Fruit fly (Drosophila melanogaster) whole organism, embryonic: ENCODE data around the gene wam.

ENCODE experiments used
- B-H2 ChIP-seq: fragments of 200-800 bp; sonication (Bioruptor generic); optimal IDR thresholded peaks from 2 replicates; lab custom pipeline; 2018; ENCODE audit warnings: missing biosample characterization, mild to moderate bottlenecking, missing genetic modification characterization
- BEAF-32 ChIP-seq: fragments of 200-800 bp; sonication (Bioruptor generic); optimal IDR thresholded peaks from 3 replicates; lab custom pipeline; 2017; ENCODE audit warnings: missing biosample characterization, missing genetic modification characterization, mild to moderate bottlenecking, moderate library complexity, missing genetic modification reagents
- Bdp1 ChIP-seq: fragments of 200-800 bp; sonication (Bioruptor generic); optimal IDR thresholded peaks from 3 replicates; lab custom pipeline; 2016; ENCODE audit warnings: missing biosample characterization, missing genetic modification characterization
- BtbVII ChIP-seq: fragments of 200-800 bp; sonication (Bioruptor generic); optimal IDR thresholded peaks from 3 replicates; lab custom pipeline; 2017; ENCODE audit warnings: missing biosample characterization, mild to moderate bottlenecking, missing genetic modification characterization
- C15 ChIP-seq: fragments of 200-800 bp; sonication (Bioruptor generic); IDR thresholded peaks from 3 replicates; pipeline ENCODE4 v1.3.6; 2022; ENCODE audit warnings: missing biosample characterization, missing genetic modification characterization
- CG10267 ChIP-seq: fragments of 200-800 bp; sonication (Bioruptor generic); optimal IDR thresholded peaks from 2 replicates; lab custom pipeline; 2018; ENCODE audit warnings: missing biosample characterization, mild to moderate bottlenecking, missing genetic modification characterization, moderate library complexity
- CG11398 ChIP-seq: fragments of 200-800 bp; sonication (Bioruptor generic); optimal IDR thresholded peaks from 2 replicates; lab custom pipeline; 2016; ENCODE audit warnings: missing biosample characterization, missing genetic modification characterization
- CG11560 ChIP-seq: fragments of 200-800 bp; sonication (Bioruptor generic); IDR thresholded peaks from 3 replicates; pipeline ENCODE4 v1.3.6; 2022; ENCODE audit warnings: missing biosample characterization, missing genetic modification characterization
- CG12219 ChIP-seq: fragments of 200-800 bp; sonication (Bioruptor generic); optimal IDR thresholded peaks from 3 replicates; lab custom pipeline; 2018; ENCODE audit warnings: missing biosample characterization, mild to moderate bottlenecking, missing genetic modification characterization
- CG12391 ChIP-seq: fragments of 200-800 bp; sonication (Bioruptor generic); optimal IDR thresholded peaks from 3 replicates; lab custom pipeline; 2018; ENCODE audit warnings: missing biosample characterization, mild to moderate bottlenecking, missing genetic modification characterization, moderate library complexity
- CG14710 ChIP-seq: fragments of 200-800 bp; sonication (Bioruptor generic); optimal IDR thresholded peaks from 3 replicates; lab custom pipeline; 2019; ENCODE audit warnings: missing biosample characterization, mild to moderate bottlenecking, missing genetic modification characterization, moderate library complexity
- CG14965 ChIP-seq: fragments of 200-800 bp; sonication (Bioruptor generic); optimal IDR thresholded peaks from 2 replicates; lab custom pipeline; 2016; ENCODE audit warnings: missing biosample characterization, missing genetic modification characterization, borderline replicate concordance
- CG1792 ChIP-seq: fragments of 200-800 bp; sonication (Bioruptor generic); optimal IDR thresholded peaks from 2 replicates; lab custom pipeline; 2016; ENCODE audit warnings: missing biosample characterization, missing genetic modification characterization
- CG2116 ChIP-seq: fragments of 200-800 bp; sonication (Bioruptor generic); optimal IDR thresholded peaks from 3 replicates; lab custom pipeline; 2018; ENCODE audit warnings: missing biosample characterization, mild to moderate bottlenecking, missing genetic modification characterization
- CG3281 ChIP-seq: fragments of 200-800 bp; sonication (Bioruptor generic); optimal IDR thresholded peaks from 3 replicates; lab custom pipeline; 2017; ENCODE audit warnings: missing biosample characterization, mild to moderate bottlenecking, missing genetic modification characterization
- CG34376 ChIP-seq: fragments of 200-800 bp; sonication (Bioruptor generic); optimal IDR thresholded peaks from 2 replicates; lab custom pipeline; 2018; ENCODE audit warnings: missing biosample characterization, mild to moderate bottlenecking, missing genetic modification characterization
- CG3838 ChIP-seq: fragments of 200-800 bp; sonication (Bioruptor generic); optimal IDR thresholded peaks from 3 replicates; lab custom pipeline; 2016; ENCODE audit warnings: missing biosample characterization, missing genetic modification characterization
- CG42726 ChIP-seq: fragments of 200-800 bp; sonication (Bioruptor generic); IDR thresholded peaks from 2 replicates; pipeline ENCODE4 v1.3.6; 2022; ENCODE audit warnings: missing biosample characterization, missing genetic modification characterization; ENCODE audit not compliant: partially characterized antibody
- CG4360 ChIP-seq: fragments of 200-800 bp; sonication (Bioruptor generic); IDR thresholded peaks from 2 replicates; pipeline ENCODE4 v1.3.6; 2022; ENCODE audit warnings: missing biosample characterization, missing genetic modification characterization
- CG8944 ChIP-seq: fragments of 200-800 bp; sonication (Bioruptor generic); optimal IDR thresholded peaks from 3 replicates; lab custom pipeline; 2016; ENCODE audit warnings: missing biosample characterization, missing genetic modification characterization
- CG9727 ChIP-seq: fragments of 200-800 bp; sonication (Bioruptor generic); optimal IDR thresholded peaks from 3 replicates; lab custom pipeline; 2017; ENCODE audit warnings: missing biosample characterization, mild to moderate bottlenecking, missing genetic modification characterization
- CG9932 ChIP-seq: fragments of 200-800 bp; sonication (Bioruptor generic); IDR thresholded peaks from 2 replicates; pipeline ENCODE4 v1.3.6; 2022; ENCODE audit warnings: missing biosample characterization, missing genetic modification characterization
- Dbx ChIP-seq: fragments of 200-800 bp; sonication (Bioruptor generic); IDR thresholded peaks from 3 replicates; pipeline ENCODE4 v1.3.6; 2022; ENCODE audit warnings: missing biosample characterization, missing genetic modification characterization
- Deaf1 ChIP-seq: fragments of 200-800 bp; optimal IDR thresholded peaks from 3 replicates; lab custom pipeline; 2019; ENCODE audit warnings: missing biosample characterization, mild to moderate bottlenecking, missing genetic modification characterization, moderate library complexity
- Drgx ChIP-seq: fragments of 200-800 bp; sonication (Bioruptor generic); IDR thresholded peaks from 2 replicates; pipeline ENCODE4 v1.3.6; 2022; ENCODE audit warnings: missing biosample characterization, missing genetic modification characterization
- ERR ChIP-seq: fragments of 200-800 bp; sonication (Bioruptor generic); optimal IDR thresholded peaks from 2 replicates; lab custom pipeline; 2016; ENCODE audit warnings: missing biosample characterization, missing genetic modification characterization
- Fer1 ChIP-seq: fragments of 200-800 bp; sonication (Bioruptor generic); optimal IDR thresholded peaks from 2 replicates; lab custom pipeline; 2017; ENCODE audit warnings: missing biosample characterization, mild to moderate bottlenecking, missing genetic modification characterization
- GATAe ChIP-seq: fragments of 200-800 bp; sonication (Bioruptor generic); conservative IDR thresholded peaks from 2 replicates; pipeline ENCODE4 v1.3.6; 2022; ENCODE audit warnings: missing biosample characterization, missing genetic modification characterization
- Gsc ChIP-seq: fragments of 200-800 bp; sonication (Bioruptor generic); IDR thresholded peaks from 2 replicates; pipeline ENCODE4 v1.3.6; 2022; ENCODE audit warnings: missing biosample characterization, missing genetic modification characterization
- HLH3B ChIP-seq: fragments of 200-800 bp; sonication (Bioruptor generic); IDR thresholded peaks from 2 replicates; pipeline ENCODE4 v1.3.6; 2022; ENCODE audit warnings: missing biosample characterization, missing genetic modification characterization
- MESR4 ChIP-seq: fragments of 200-800 bp; sonication (Bioruptor generic); optimal IDR thresholded peaks from 2 replicates; lab custom pipeline; 2018; ENCODE audit warnings: missing biosample characterization, mild to moderate bottlenecking, missing genetic modification characterization, moderate library complexity
- NC2α ChIP-seq: fragments of 200-800 bp; sonication (Bioruptor generic); optimal IDR thresholded peaks from 2 replicates; lab custom pipeline; 2016; ENCODE audit warnings: missing biosample characterization, missing genetic modification characterization
- Sin3A ChIP-seq: fragments of >200 bp; optimal IDR thresholded peaks from 2 replicates; lab custom pipeline; 2018
- Spps ChIP-seq: fragments of 200-800 bp; sonication (Bioruptor generic); optimal IDR thresholded peaks from 2 replicates; lab custom pipeline; 2018; ENCODE audit warnings: missing biosample characterization, mild to moderate bottlenecking, missing genetic modification characterization
- az2 ChIP-seq: fragments of 200-800 bp; sonication (Bioruptor generic); optimal IDR thresholded peaks from 3 replicates; lab custom pipeline; 2016; ENCODE audit warnings: missing biosample characterization, missing genetic modification characterization
- btn ChIP-seq: fragments of 200-800 bp; sonication (Bioruptor generic); optimal IDR thresholded peaks from 2 replicates; lab custom pipeline; 2016; ENCODE audit warnings: missing biosample characterization, missing genetic modification characterization
- da ChIP-seq: fragments of 200-800 bp; sonication (Bioruptor generic); optimal IDR thresholded peaks from 2 replicates; lab custom pipeline; 2016; ENCODE audit warnings: missing biosample characterization, missing genetic modification characterization
- dpn ChIP-seq, 2 experiments: fragments of 200-800 bp; sonication (Bioruptor generic); optimal IDR thresholded peaks; 3 replicates each; lab custom pipeline; 2016; ENCODE audit warnings: missing biosample characterization in 2 of 2, missing genetic modification characterization in 2 of 2
- eyg ChIP-seq: fragments of 200-800 bp; sonication (Bioruptor generic); optimal IDR thresholded peaks from 3 replicates; lab custom pipeline; 2016; ENCODE audit warnings: missing biosample characterization, missing genetic modification characterization
- insv ChIP-seq, 2 experiments: fragments of 200-800 bp; sonication (Bioruptor generic); optimal IDR thresholded peaks; 3 replicates each; lab custom pipeline; 2016 to 2018; ENCODE audit warnings: missing biosample characterization in 2 of 2, missing genetic modification characterization in 2 of 2
- inv ChIP-seq: fragments of 200-800 bp; sonication (Bioruptor generic); IDR thresholded peaks from 2 replicates; pipeline ENCODE4 v1.3.6; 2022; ENCODE audit warnings: missing biosample characterization, missing genetic modification characterization; ENCODE audit not compliant: partially characterized antibody
- lbe ChIP-seq: fragments of 200-800 bp; sonication (Bioruptor generic); optimal IDR thresholded peaks from 2 replicates; lab custom pipeline; 2016; ENCODE audit warnings: missing biosample characterization, mild to moderate bottlenecking, missing genetic modification characterization
- lmd ChIP-seq: fragments of 200-800 bp; sonication (Bioruptor generic); IDR thresholded peaks from 2 replicates; pipeline ENCODE4 v1.3.6; 2022; ENCODE audit warnings: missing biosample characterization, missing genetic modification characterization
- lov ChIP-seq, 2 experiments: fragments of 200-800 bp in 1 of 2; fragments of >200 bp in 1 of 2; sonication (Bioruptor generic) in 1 of 2; IDR thresholded peaks in 1 of 2; optimal IDR thresholded peaks in 1 of 2; 2 replicates in 1 of 2; 3 replicates in 1 of 2; pipeline versions ENCODE4 v1.3.6 to Lab custom; 2017 to 2022; ENCODE audit warnings: missing biosample characterization in 1 of 2, missing genetic modification characterization in 1 of 2
- maf-S ChIP-seq: fragments of 200-800 bp; sonication (Bioruptor generic); optimal IDR thresholded peaks from 2 replicates; lab custom pipeline; 2016; ENCODE audit warnings: missing biosample characterization, missing genetic modification characterization
- run ChIP-seq: fragments of 200-800 bp; sonication (Bioruptor generic); optimal IDR thresholded peaks from 3 replicates; lab custom pipeline; 2018; ENCODE audit warnings: missing biosample characterization, mild to moderate bottlenecking, missing genetic modification characterization
- scrt ChIP-seq: fragments of 200-800 bp; sonication (Bioruptor generic); optimal IDR thresholded peaks from 2 replicates; lab custom pipeline; 2018; ENCODE audit warnings: missing biosample characterization, mild to moderate bottlenecking, missing genetic modification characterization, moderate library complexity
- slou ChIP-seq: fragments of 200-800 bp; sonication (Bioruptor generic); optimal IDR thresholded peaks from 3 replicates; lab custom pipeline; 2016; ENCODE audit warnings: missing biosample characterization, missing genetic modification characterization
- twi ChIP-seq: fragments of 200-800 bp; optimal IDR thresholded peaks from 2 replicates; lab custom pipeline; 2019; ENCODE audit warnings: missing biosample characterization, mild to moderate bottlenecking, missing genetic modification characterization, moderate library complexity
- yki ChIP-seq: fragments of >200 bp; optimal IDR thresholded peaks from 3 replicates; lab custom pipeline; 2018
- zfh1 ChIP-seq: fragments of 200-800 bp; sonication (Bioruptor generic); IDR thresholded peaks from 3 replicates; pipeline ENCODE4 v1.3.6; 2022; ENCODE audit warnings: missing biosample characterization, missing genetic modification characterization

Gene wam

DNA sequence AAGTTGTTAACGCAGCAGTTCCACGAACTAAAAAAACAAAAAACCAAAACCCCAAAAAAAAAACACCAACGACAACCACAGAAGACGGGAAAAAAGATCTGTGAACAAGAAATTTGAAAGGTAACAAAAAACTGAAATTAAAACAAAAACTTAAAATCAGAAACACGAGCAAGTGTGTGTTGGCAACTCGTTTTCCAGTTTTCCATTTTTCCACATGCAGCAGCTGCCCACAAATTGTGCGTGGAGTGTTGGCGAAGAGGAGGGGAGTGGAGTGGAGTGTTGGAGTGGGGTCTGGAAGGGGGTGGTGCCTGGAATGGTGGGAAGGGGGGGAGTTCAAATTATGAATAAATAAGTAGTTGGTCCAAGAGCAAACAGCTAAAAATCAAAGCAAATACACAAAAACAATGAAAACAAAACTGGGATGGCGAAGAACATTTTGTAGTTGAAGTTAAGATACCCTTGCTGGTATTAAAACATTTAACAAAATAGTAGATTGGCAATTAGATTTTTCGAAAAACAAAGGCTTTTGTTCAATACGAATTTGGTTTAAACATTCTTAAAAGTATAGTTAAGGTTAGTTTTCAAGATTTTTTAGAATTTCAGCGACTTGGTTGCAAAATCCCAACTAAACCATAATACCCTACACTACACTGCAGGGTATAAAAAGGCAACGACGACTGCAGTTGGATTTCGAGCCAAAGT is 45.6 kb upstream of the wam start (continued):
- TF ChIP-seq CG11560 (tag; lab: Robert Waterston, UW) (no peak), zfh1 (no peak), lov (optimal IDR thresholded peaks at IDR 0.05; lab: Kevin White, UChicago) (no peak), lov (GFP tag; IDR thresholded peaks at IDR 0.05; lab: Robert Waterston, UW) (0 out of 3 replicates have a peak, but pooled peaks have one; percentile 16), Bdp1 (GFP tag; lab: Kevin White, UChicago) (no peak), eyg (no peak), da (GFP tag; lab: Kevin White, UChicago) (no peak), run (tag; lab: Kevin White, UChicago) (no peak), GATAe (no peak), CG12391 (tag; lab: Kevin White, UChicago) (peak; percentile 57), scrt (GFP tag; lab: Kevin White, UChicago) (peak; percentile 28), yki (lab: Kevin White, UChicago) (no peak), CG8944 (peak; percentile 23), ERR (GFP tag; lab: Kevin White, UChicago) (no peak), insv (GFP tag; optimal IDR thresholded peaks at IDR 0.05; lab: Kevin White, UChicago) (no peak), CG1792 (GFP tag; lab: Kevin White, UChicago) (peak; percentile 31), dpn (GFP tag; optimal IDR thresholded peaks at IDR 0.05; lab: Kevin White, UChicago) (peak in 1 of 2 experiments; percentile 22), CG3281 (GFP tag; lab: Kevin White, UChicago) (no peak), slou (no peak), CG42726 (GFP tag; lab: Robert Waterston, UW) (no peak), Deaf1 (tag; lab: Kevin White, UChicago) (no peak), Dbx (GFP tag; lab: Robert Waterston, UW) (no peak), CG4360 (GFP tag; lab: Robert Waterston, UW) (no peak), Gsc (GFP tag; lab: Robert Waterston, UW) (no peak), CG10267 (tag; lab: Kevin White, UChicago) (peak; percentile 44), lmd (GFP tag; lab: Robert Waterston, UW) (peak; percentile 38; the same call in 1 of the 2 replicates), CG12219 (GFP tag; lab: Kevin White, UChicago) (peak; percentile 27), CG34376 (no peak), Drgx (no peak), maf-S (GFP tag; lab: Kevin White, UChicago) (no peak), CG14965 (GFP tag; lab: Kevin White, UChicago) (no peak), Fer1 (GFP tag; lab: Kevin White, UChicago) (no peak), C15 (GFP tag; lab: Robert Waterston, UW) (no peak), CG2116 (no peak), btn (GFP tag; lab: Kevin White, UChicago) (no peak), inv (no peak), az2 (GFP tag; lab: Kevin White, UChicago) (peak; percentile 38), CG14710 (tag; lab: Kevin White, UChicago) (peak; percentile 57), NC2α (GFP tag; lab: Kevin White, UChicago) (peak; percentile 46), twi (tag; lab: Kevin White, UChicago) (no peak), lbe (GFP tag; lab: Kevin White, UChicago) (no peak), BtbVII (no peak), MESR4 (GFP tag; lab: Kevin White, UChicago) (no peak), CG3838 (GFP tag; lab: Kevin White, UChicago) (no peak), CG9727 (GFP tag; lab: Kevin White, UChicago) (peak; percentile 40), B-H2 (GFP tag; lab: Kevin White, UChicago) (no peak), HLH3B (no peak), CG9932 (GFP tag; lab: Robert Waterston, UW) (no peak), Spps (peak; percentile 23), Sin3A (lab: Kevin White, UChicago) (no peak), CG11398 (GFP tag; lab: Kevin White, UChicago) (peak; percentile 25), BEAF-32 (GFP tag; lab: Kevin White, UChicago) (no peak)
